Fruit fly (Drosophila melanogaster): ENCODE results near the gene CG14971.

DNA sequence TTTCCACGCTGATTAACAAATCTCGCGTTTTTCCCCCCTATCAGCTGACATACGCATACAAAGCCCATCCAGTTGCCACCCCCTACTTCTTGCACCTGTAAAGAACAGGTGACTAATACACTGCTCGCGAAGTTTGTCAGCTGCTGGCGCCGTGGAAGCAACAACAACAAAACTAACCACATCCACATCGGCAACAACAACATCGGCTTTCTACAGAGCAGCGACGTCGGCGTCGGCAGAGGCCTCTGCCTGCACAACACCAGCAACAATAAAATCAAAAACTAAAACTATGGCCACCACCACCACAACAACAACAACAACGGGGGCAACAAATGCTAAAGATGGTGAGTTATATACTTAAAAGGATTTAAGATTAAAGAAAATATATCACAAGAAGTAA, 45.4 kb upstream of the CG14971 start:
- no peak for TF ChIP-seq psq (optimal IDR thresholded peaks at IDR 0.05)
- TF ChIP-seq Sin3A (optimal IDR thresholded peaks at IDR 0.05), result no peak
- no peak for TF ChIP-seq h (optimal IDR thresholded peaks at IDR 0.05)
- no peak for TF ChIP-seq ttk (optimal IDR thresholded peaks at IDR 0.05)
- no peak for TF ChIP-seq Myc (optimal IDR thresholded peaks at IDR 0.05)
- TF ChIP-seq insv (optimal IDR thresholded peaks at IDR 0.05), result no peak

All from Kc167 (cell line).